Fruit fly (Drosophila melanogaster): ENCODE results near the gene CG33725.
A peak's percentile ranks its signal among the peaks of the same experiment; 100 is the strongest.

Gene CG33725

dm6 chr3L:12490418-12491035 is 8.1 kb downstream of the CG33725 start, which contains the start of gene CG10660 (continued):
- TF ChIP-seq CG5180 (GFP tag; optimal IDR thresholded peaks at IDR 0.05) (peak; percentile 68), CG10274 (GFP tag; optimal IDR thresholded peaks at IDR 0.05) (peak; percentile 12), bsh (GFP tag; optimal IDR thresholded peaks at IDR 0.05) (peak; percentile 92 to 96), CG10979 (tag; optimal IDR thresholded peaks at IDR 0.05) (peak; percentile 91), CG9215 (GFP tag; IDR thresholded peaks at IDR 0.05) (peak; percentile 46; the same call in 1 of the 2 replicates), dpn (GFP tag; optimal IDR thresholded peaks at IDR 0.05) (peak; percentile 72 to 87), Atf3 (GFP tag; optimal IDR thresholded peaks at IDR 0.05) (peak; percentile 53), Dbx (GFP tag; IDR thresholded peaks at IDR 0.05) (peak; percentile 74), CG4707 (GFP tag; optimal IDR thresholded peaks at IDR 0.05) (peak; percentile 73), CG6175 (GFP tag; IDR thresholded peaks at IDR 0.05) (0 out of 3 replicates have a peak, but pooled peaks have one; percentile 14), HHEX (GFP tag; optimal IDR thresholded peaks at IDR 0.05) (peak; percentile 82), CG6854 (GFP tag; optimal IDR thresholded peaks at IDR 0.05) (peak; percentile 76), tx (GFP tag; optimal IDR thresholded peaks at IDR 0.05) (peak; percentile 39), mirr (GFP tag; optimal IDR thresholded peaks at IDR 0.05) (peak; percentile 13), al (GFP tag; IDR thresholded peaks at IDR 0.05) (peak; percentile 37; the same call in 1 of the 2 replicates), Hand (GFP tag; optimal IDR thresholded peaks at IDR 0.05) (peak; percentile 70), Lim3 (GFP tag; IDR thresholded peaks at IDR 0.05) (0 out of 2 replicates have a peak, but pooled peaks have one; percentile 11), pb (GFP tag; optimal IDR thresholded peaks at IDR 0.05) (peak; percentile 45), E2f2 (GFP tag; IDR thresholded peaks at IDR 0.05) (peak; percentile 71), mam (GFP tag; optimal IDR thresholded peaks at IDR 0.05) (peak; percentile 72), Sox100B (GFP tag; optimal IDR thresholded peaks at IDR 0.05) (peak; percentile 84), kah (GFP tag; optimal IDR thresholded peaks at IDR 0.05) (peak; percentile 66), CG14014 (GFP tag; IDR thresholded peaks at IDR 0.05) (peak; percentile 84), CG10321 (GFP tag; IDR thresholded peaks at IDR 0.05) (peak; percentile 69; the same call in 1 of the 2 replicates), CG31224 (GFP tag; IDR thresholded peaks at IDR 0.05) (peak; percentile 57), CG32767 (GFP tag; IDR thresholded peaks at IDR 0.05) (peak; percentile 85), sim (GFP tag; IDR thresholded peaks at IDR 0.05) (peak; percentile 85), CG10462 (GFP tag; optimal IDR thresholded peaks at IDR 0.05) (peak; percentile 43), pho (GFP tag; optimal IDR thresholded peaks at IDR 0.05) (peak; percentile 48), stc (GFP tag; IDR thresholded peaks at IDR 0.05) (peak; percentile 90), D (optimal IDR thresholded peaks at IDR 0.05) (no peak), D (GFP tag; optimal IDR thresholded peaks at IDR 0.05) (peak; percentile 88), Hr51 (GFP tag; optimal IDR thresholded peaks at IDR 0.05) (peak; percentile 71 to 94), knrl (GFP tag; IDR thresholded peaks at IDR 0.05; ENCODE audit: partially characterized antibody) (no peak), CG18619 (GFP tag; optimal IDR thresholded peaks at IDR 0.05) (peak; percentile 84), yki (optimal IDR thresholded peaks at IDR 0.05) (no peak), CG3995 (GFP tag; optimal IDR thresholded peaks at IDR 0.05) (peak; percentile 31), Drgx (GFP tag; IDR thresholded peaks at IDR 0.05) (peak; percentile 95), tll (GFP tag; optimal IDR thresholded peaks at IDR 0.05) (no peak), CG12769 (tag; optimal IDR thresholded peaks at IDR 0.05) (peak; percentile 90), B-H1 (GFP tag; IDR thresholded peaks at IDR 0.05) (peak; percentile 85), Dip3 (GFP tag; optimal IDR thresholded peaks at IDR 0.05) (peak; percentile 69), CG17612 (GFP tag; IDR thresholded peaks at IDR 0.05) (peak; percentile 64; the same call in 1 of the 2 replicates), CG7786 (GFP tag; optimal IDR thresholded peaks at IDR 0.05) (peak; percentile 40), CG4328 (GFP tag; optimal IDR thresholded peaks at IDR 0.05) (peak; percentile 35), ranshi (GFP tag; IDR thresholded peaks at IDR 0.05) (peak; percentile 89), CG5953 (GFP tag; IDR thresholded peaks at IDR 0.05) (peak; percentile 78), Bgb (GFP tag; IDR thresholded peaks at IDR 0.05; ENCODE audit: partially characterized antibody) (no peak), Deaf1 (tag; optimal IDR thresholded peaks at IDR 0.05) (peak; percentile 80), slp2 (GFP tag; optimal IDR thresholded peaks at IDR 0.05) (peak; percentile 68)
